Fruit fly (Drosophila melanogaster): ENCODE measurements around the gene Csl4.
A peak's percentile ranks its signal among the peaks of the same experiment; 100 is the strongest.

Csl4 gene

DNA sequence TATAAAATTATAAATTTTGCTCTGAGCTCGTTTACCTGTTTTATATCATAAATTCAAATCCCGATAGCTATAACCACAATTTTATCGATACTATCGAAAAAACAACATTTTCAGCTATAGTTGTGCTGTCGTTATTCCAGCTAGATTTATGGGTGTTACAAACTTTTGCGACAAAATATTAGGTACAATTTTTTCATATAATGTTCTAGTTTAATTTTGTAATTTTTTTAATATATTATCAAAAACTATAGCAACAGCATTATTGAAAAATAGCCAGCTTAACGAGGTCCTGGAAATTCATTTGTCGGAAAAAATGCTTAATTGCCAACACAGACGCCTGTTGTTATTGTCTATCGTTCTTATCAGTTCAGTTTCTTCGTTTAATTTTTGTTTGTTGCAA is 32.3 kb downstream of the Csl4 start, which contains the start of gene Wdr59 (continued):
- peak; percentile 2 for TF ChIP-seq CG13775 (GFP tag; optimal IDR thresholded peaks at IDR 0.05)
- no peak for TF ChIP-seq gce (GFP tag; IDR thresholded peaks at IDR 0.05)
- no peak for TF ChIP-seq ftz-f1 (GFP tag; optimal IDR thresholded peaks at IDR 0.05)

DNA sequence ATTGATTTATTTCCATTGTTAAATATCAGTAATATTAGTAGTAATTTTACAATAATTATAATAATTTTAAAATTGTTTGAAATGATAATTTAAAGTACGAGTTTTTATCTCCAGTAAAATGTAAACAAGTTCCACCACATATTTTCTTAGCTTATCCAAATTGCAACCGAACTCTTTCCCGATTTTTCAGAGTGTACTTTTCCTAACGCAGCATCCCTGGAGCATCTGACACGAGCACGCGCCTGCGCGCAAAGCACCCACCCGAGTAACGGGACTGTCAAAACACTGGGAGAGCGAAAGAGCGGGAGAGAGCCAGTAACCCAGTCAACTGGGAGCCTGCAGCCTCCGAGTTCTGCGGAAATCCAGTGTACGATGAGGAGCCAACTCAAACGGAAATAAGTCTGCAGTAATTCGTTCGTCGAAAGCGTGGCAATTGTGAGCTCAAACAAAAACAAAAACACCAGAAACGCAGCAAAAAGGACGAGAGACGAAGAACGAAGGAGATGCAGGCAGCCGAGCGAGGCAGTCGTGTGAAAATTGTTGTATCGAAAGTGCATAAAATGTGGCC is 36.9 kb downstream of the Csl4 start, which contains the start of gene CG16854:
Gene CG16854, plus strand, starts transcription at position 365 of the 568 bp plus-strand sequence.
- TF ChIP-seq CG8388 (GFP tag; optimal IDR thresholded peaks at IDR 0.05) (no peak), CG9797 (GFP tag; optimal IDR thresholded peaks at IDR 0.05) (no peak), Rx (GFP tag; IDR thresholded peaks at IDR 0.05) (0 out of 2 replicates have a peak, but pooled peaks have one; percentile 11), CG12219 (GFP tag; optimal IDR thresholded peaks at IDR 0.05) (no peak), Mrtf (GFP tag; IDR thresholded peaks at IDR 0.05) (no peak), Taf1 (GFP tag; IDR thresholded peaks at IDR 0.05) (no peak), Meics (GFP tag; optimal IDR thresholded peaks at IDR 0.05) (peak; percentile 12), pan (optimal IDR thresholded peaks at IDR 0.05) (no peak), pan (GFP tag; optimal IDR thresholded peaks at IDR 0.05 in 1 of 2, IDR thresholded peaks at IDR 0.05 in 1 of 2) (no peak), CG2120 (GFP tag; optimal IDR thresholded peaks at IDR 0.05) (peak; percentile 42), Adf1 (GFP tag; IDR thresholded peaks at IDR 0.05) (no peak), lilli (GFP tag; optimal IDR thresholded peaks at IDR 0.05) (peak; percentile 29), lov (optimal IDR thresholded peaks at IDR 0.05) (no peak), lov (GFP tag; IDR thresholded peaks at IDR 0.05) (no peak), croc (GFP tag; conservative IDR thresholded peaks at IDR 0.05) (no peak), ci (GFP tag; IDR thresholded peaks at IDR 0.05) (peak; percentile 27; the same call in 1 of the 3 replicates), slbo (GFP tag; IDR thresholded peaks at IDR 0.05) (peak; percentile 60; the same call in 1 of the 2 replicates), scrt (GFP tag; optimal IDR thresholded peaks at IDR 0.05) (peak; percentile 0), Med (GFP tag) (no peak), CG11723 (GFP tag; optimal IDR thresholded peaks at IDR 0.05) (no peak), CG16779 (GFP tag; IDR thresholded peaks at IDR 0.05) (peak; percentile 55; the same call in 1 of the 2 replicates), CG9817 (tag; optimal IDR thresholded peaks at IDR 0.05) (no peak), sd (tag; optimal IDR thresholded peaks at IDR 0.05) (no peak), corto (GFP tag; optimal IDR thresholded peaks at IDR 0.05) (no peak), mld (GFP tag; IDR thresholded peaks at IDR 0.05; ENCODE audit: partially characterized antibody) (0 out of 3 replicates have a peak, but pooled peaks have one; percentile 28), Sox102F (GFP tag; optimal IDR thresholded peaks at IDR 0.05) (no peak), CG7963 (GFP tag; IDR thresholded peaks at IDR 0.05; ENCODE audit: partially characterized antibody) (no peak), Fer2 (tag; optimal IDR thresholded peaks at IDR 0.05) (no peak), CG10654 (GFP tag; optimal IDR thresholded peaks at IDR 0.05) (no peak), CG7987 (GFP tag; optimal IDR thresholded peaks at IDR 0.05) (no peak), CG5180 (GFP tag; optimal IDR thresholded peaks at IDR 0.05) (no peak), pnt (GFP tag; optimal IDR thresholded peaks at IDR 0.05) (no peak), CG13424 (tag; optimal IDR thresholded peaks at IDR 0.05) (no peak), CG17802 (tag; optimal IDR thresholded peaks at IDR 0.05) (no peak), CG3838 (GFP tag; optimal IDR thresholded peaks at IDR 0.05) (no peak), gcm2 (GFP tag; optimal IDR thresholded peaks at IDR 0.05) (no peak), gcm (GFP tag; optimal IDR thresholded peaks at IDR 0.05) (no peak), NFAT (GFP tag; IDR thresholded peaks at IDR 0.05) (peak; percentile 35; the same call in 1 of the 2 replicates), CG3281 (GFP tag; optimal IDR thresholded peaks at IDR 0.05) (no peak), Dll (GFP tag; IDR thresholded peaks at IDR 0.05; ENCODE audit: partially characterized antibody) (no peak), CG13287 (GFP tag; IDR thresholded peaks at IDR 0.05; ENCODE audit: partially characterized antibody) (no peak), CG13775 (GFP tag; optimal IDR thresholded peaks at IDR 0.05) (no peak), CG10979 (tag; optimal IDR thresholded peaks at IDR 0.05) (no peak), Ptx1 (GFP tag; IDR thresholded peaks at IDR 0.05) (no peak), eve (GFP tag; optimal IDR thresholded peaks at IDR 0.05) (no peak), Vsx1 (GFP tag; optimal IDR thresholded peaks at IDR 0.05) (no peak)

All from whole organism, embryonic.